Worm (Caenorhabditis elegans) whole organism, midembryonic: ENCODE results near the gene C15H9.2.

ENCODE experiments used
- T22C8.4 ChIP-seq: fragments of 200-800 bp; sonication (Bioruptor generic); IDR thresholded peaks from 2 replicates; pipeline ENCODE4 v1.3.6; 2022; ENCODE audit warnings: missing genetic modification characterization, missing compliant biosample characterization
- flt-1 ChIP-seq: fragments of 200-800 bp; sonication (Bioruptor generic); IDR thresholded peaks from 2 replicates; pipeline ENCODE4 v1.3.6; 2022; ENCODE audit warnings: missing genetic modification characterization, missing compliant biosample characterization
- tab-1 ChIP-seq: fragments of 200-800 bp; sonication (Bioruptor generic); IDR thresholded peaks from 2 replicates; pipeline ENCODE4 v1.3.6; 2022; ENCODE audit warnings: missing genetic modification characterization, missing compliant biosample characterization
- ztf-29 ChIP-seq: fragments of 200-800 bp; sonication (Bioruptor generic); IDR thresholded peaks from 2 replicates; pipeline ENCODE4 v1.3.6; 2022; ENCODE audit warnings: missing genetic modification reagents, missing genetic modification characterization, missing compliant biosample characterization

- TF ChIP-seq tab-1 (GFP tag; lab: Robert Waterston, UW) = no peak
- no peak for TF ChIP-seq flt-1 (GFP tag; lab: Robert Waterston, UW)
- TF ChIP-seq T22C8.4 (GFP tag; lab: Robert Waterston, UW) = no peak
- TF ChIP-seq ztf-29 (GFP tag; lab: Robert Waterston, UW) = no peak
Measured at ce11 chrX:6159562-6159961, 41.2 kb downstream of the C15H9.2 start.
